Worm (Caenorhabditis elegans) whole organism, L2 larva: ENCODE data around the gene clc-6.
A peak's percentile ranks its signal among the peaks of the same experiment; 100 is the strongest.

Experiments used
- C34F6.9 ChIP-seq: fragments of 150-350 bp; optimal IDR thresholded peaks from 2 replicates; lab custom pipeline; 2014; ENCODE audit warnings: missing biosample characterization, missing genetic modification characterization
- F13H6.1 ChIP-seq: sonication (generic microtip); optimal IDR thresholded peaks from 2 replicates; lab custom pipeline; 2016; ENCODE audit warnings: missing genetic modification characterization, missing compliant biosample characterization
- R02D3.7 ChIP-seq: fragments of 150-350 bp; optimal IDR thresholded peaks from 2 replicates; lab custom pipeline; 2014; ENCODE audit warnings: missing biosample characterization, missing genetic modification characterization
- Y55F3AM.14 ChIP-seq: fragments of 200-800 bp; sonication (Bioruptor generic); optimal IDR thresholded peaks from 2 replicates; lab custom pipeline; 2018; ENCODE audit warnings: mild to moderate bottlenecking, missing genetic modification characterization, missing compliant biosample characterization
- alr-1 ChIP-seq: fragments of 150-350 bp; optimal IDR thresholded peaks from 2 replicates; lab custom pipeline; 2014; ENCODE audit warnings: missing biosample characterization, missing genetic modification characterization
- aly-2 ChIP-seq: fragments of 150-350 bp; optimal IDR thresholded peaks from 2 replicates; lab custom pipeline; 2014; ENCODE audit warnings: missing biosample characterization, missing genetic modification characterization
- blmp-1 ChIP-seq: sonication (generic microtip); optimal IDR thresholded peaks from 2 replicates; lab custom pipeline; 2017; ENCODE audit warnings: missing genetic modification characterization, mild to moderate bottlenecking, missing compliant biosample characterization, antibody characterized with exemption, moderate library complexity; ENCODE audit not compliant: insufficient read depth
- ceh-82 ChIP-seq: fragments of 150-350 bp; optimal IDR thresholded peaks from 2 replicates; lab custom pipeline; 2014; ENCODE audit warnings: missing biosample characterization, missing genetic modification characterization
- crh-2 ChIP-seq: sonication (generic microtip); optimal IDR thresholded peaks from 2 replicates; lab custom pipeline; 2017; ENCODE audit warnings: missing biosample characterization, missing genetic modification characterization
- elt-3 ChIP-seq: sonication (generic microtip); optimal IDR thresholded peaks from 2 replicates; lab custom pipeline; 2017; ENCODE audit warnings: missing biosample characterization, missing genetic modification characterization
- fos-1 ChIP-seq: fragments of 150-350 bp; optimal IDR thresholded peaks from 2 replicates; lab custom pipeline; 2014; ENCODE audit warnings: missing biosample characterization, missing genetic modification characterization
- gmeb-1 ChIP-seq: fragments of 150-350 bp; optimal IDR thresholded peaks from 2 replicates; lab custom pipeline; 2014; ENCODE audit warnings: missing biosample characterization, missing genetic modification characterization
- lin-11 ChIP-seq: fragments of 150-350 bp; sonication (generic microtip); optimal IDR thresholded peaks from 2 replicates; lab custom pipeline; 2014; ENCODE audit warnings: missing biosample characterization, missing genetic modification characterization, inconsistent platforms, mixed read lengths
- lin-13 ChIP-seq: fragments of 150-350 bp; optimal IDR thresholded peaks from 2 replicates; lab custom pipeline; 2014; ENCODE audit warnings: missing biosample characterization, missing genetic modification reagents, missing genetic modification characterization
- lin-39 ChIP-seq: fragments of 150-350 bp; optimal IDR thresholded peaks from 2 replicates; lab custom pipeline; 2014; ENCODE audit warnings: missing biosample characterization, missing genetic modification reagents, missing genetic modification characterization
- lsy-2 ChIP-seq, 2 experiments: fragments of 150-350 bp in 1 of 2; sonication (generic microtip) in 1 of 2; optimal IDR thresholded peaks; 2 replicates each; lab custom pipeline; 2014 to 2017; ENCODE audit warnings: missing biosample characterization in 2 of 2, missing genetic modification characterization in 2 of 2
- nhr-129 ChIP-seq: fragments of 150-350 bp; optimal IDR thresholded peaks from 2 replicates; lab custom pipeline; 2014; ENCODE audit warnings: missing biosample characterization, missing genetic modification characterization
- nhr-21 ChIP-seq: fragments of 150-350 bp; optimal IDR thresholded peaks from 2 replicates; lab custom pipeline; 2014; ENCODE audit warnings: missing biosample characterization, missing genetic modification characterization
- nhr-25 ChIP-seq: fragments of 150-350 bp; sonication (generic microtip); optimal IDR thresholded peaks from 3 replicates; lab custom pipeline; 2014; ENCODE audit warnings: missing biosample characterization, missing genetic modification characterization
- nhr-77 ChIP-seq: fragments of 150-350 bp; optimal IDR thresholded peaks from 2 replicates; lab custom pipeline; 2014; ENCODE audit warnings: missing biosample characterization, missing genetic modification characterization
- peb-1 ChIP-seq: fragments of 150-350 bp; optimal IDR thresholded peaks from 2 replicates; lab custom pipeline; 2014; ENCODE audit warnings: missing biosample characterization, missing genetic modification characterization
- sem-4 ChIP-seq: fragments of 150-350 bp; optimal IDR thresholded peaks from 2 replicates; lab custom pipeline; 2014; ENCODE audit warnings: missing biosample characterization, missing genetic modification reagents, missing genetic modification characterization
- skn-1 ChIP-seq: sonication (generic microtip); optimal IDR thresholded peaks from 2 replicates; lab custom pipeline; 2017; ENCODE audit warnings: missing biosample characterization, missing genetic modification characterization
- sma-3 ChIP-seq: sonication (generic microtip); optimal IDR thresholded peaks from 2 replicates; lab custom pipeline; 2016; ENCODE audit warnings: missing genetic modification reagents, missing genetic modification characterization, missing compliant biosample characterization
- sma-9 ChIP-seq, 2 experiments: fragments of 150-350 bp in 1 of 2; sonication (generic microtip) in 1 of 2; optimal IDR thresholded peaks; 2 replicates each; lab custom pipeline; 2014 to 2016; ENCODE audit warnings: missing genetic modification characterization in 2 of 2, mild to moderate bottlenecking in 1 of 2, missing biosample characterization in 1 of 2, missing compliant biosample characterization in 1 of 2, missing genetic modification reagents in 1 of 2, moderate library complexity in 1 of 2
- snpc-4 ChIP-seq: fragments of 150-350 bp; optimal IDR thresholded peaks from 2 replicates; lab custom pipeline; 2014; ENCODE audit warnings: missing biosample characterization, missing genetic modification characterization
- unc-39 ChIP-seq: fragments of 150-350 bp; optimal IDR thresholded peaks from 2 replicates; lab custom pipeline; 2014; ENCODE audit warnings: missing biosample characterization, missing genetic modification characterization
- unc-62 ChIP-seq: fragments of 150-350 bp; optimal IDR thresholded peaks from 2 replicates; lab custom pipeline; 2014; ENCODE audit warnings: missing biosample characterization, missing genetic modification reagents, missing genetic modification characterization
- ztf-11 ChIP-seq: sonication (generic microtip); optimal IDR thresholded peaks from 2 replicates; lab custom pipeline; 2017; ENCODE audit warnings: missing biosample characterization, missing genetic modification characterization
- ztf-4 ChIP-seq: fragments of 150-350 bp; optimal IDR thresholded peaks from 2 replicates; lab custom pipeline; 2014; ENCODE audit warnings: missing biosample characterization, missing genetic modification characterization

The clc-6 gene

DNA sequence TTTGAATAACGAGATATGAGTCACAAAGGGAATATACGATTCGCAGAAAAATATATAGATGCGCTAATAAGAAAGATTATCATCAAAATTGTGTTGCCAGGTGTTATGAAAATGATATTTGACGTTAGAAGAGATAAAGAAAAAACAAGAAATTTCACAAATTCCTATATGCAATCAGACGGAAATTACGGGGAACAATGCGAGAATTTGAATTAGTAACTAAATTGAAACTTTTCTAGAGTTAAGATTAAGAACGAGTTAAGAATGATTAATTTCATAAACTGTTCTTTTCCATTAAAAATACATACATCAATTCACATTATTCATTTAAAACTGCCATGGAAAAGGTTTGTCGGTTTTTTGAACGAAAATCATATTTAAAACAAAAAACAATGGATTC, at the start of gene clc-6:
TSS of gene clc-6 (minus strand) at position 101 of the 400 bp plus-strand sequence.
- TF ChIP-seq ztf-11 (no peak), gmeb-1 (tag; lab: Kevin White, UChicago) (no peak), lin-11 (tag; lab: Kevin White, UChicago) (no peak), R02D3.7 (tag; lab: Kevin White, UChicago) (no peak), ceh-82 (tag; lab: Kevin White, UChicago) (no peak), sma-3 (GFP tag; lab: Kevin White, UChicago) (no peak)

DNA sequence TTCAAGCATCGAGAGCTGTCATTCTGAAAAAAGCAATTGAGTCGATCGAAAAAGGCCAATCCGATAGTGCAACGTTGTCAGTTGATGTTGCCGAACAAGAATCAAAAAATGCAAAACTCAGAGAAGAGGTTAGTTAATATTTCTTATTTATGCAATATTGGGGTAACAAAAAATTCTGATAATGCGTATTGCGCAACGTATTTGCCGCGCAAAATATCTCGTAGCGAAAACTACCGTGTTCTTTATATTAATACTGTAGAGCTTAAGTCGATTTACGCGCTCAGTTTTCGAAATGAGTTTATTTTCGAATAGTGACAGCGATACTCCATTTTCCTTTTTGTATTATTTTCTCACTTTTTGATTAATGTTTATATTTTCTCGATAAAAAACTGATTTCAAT, 49.0 kb upstream of the clc-6 start:
- TF ChIP-seq unc-39 (no peak), skn-1 (tag; lab: Kevin White, UChicago) (no peak), lsy-2 (tag; optimal IDR thresholded peaks at IDR 0.05; lab: Kevin White, UChicago) (no peak), lin-39 (tag; lab: Kevin White, UChicago) (no peak), nhr-21 (tag; lab: Kevin White, UChicago) (no peak), sem-4 (no peak), sma-3 (GFP tag; lab: Kevin White, UChicago) (no peak), blmp-1 (tag; lab: Kevin White, UChicago) (no peak), nhr-77 (tag; lab: Kevin White, UChicago) (no peak), elt-3 (tag; lab: Kevin White, UChicago) (no peak), aly-2 (no peak), ztf-4 (tag; lab: Kevin White, UChicago) (no peak), sma-9 (GFP tag; optimal IDR thresholded peaks at IDR 0.05; lab: Kevin White, UChicago) (no peak), sma-9 (tag; optimal IDR thresholded peaks at IDR 0.05; lab: Kevin White, UChicago) (no peak)

DNA sequence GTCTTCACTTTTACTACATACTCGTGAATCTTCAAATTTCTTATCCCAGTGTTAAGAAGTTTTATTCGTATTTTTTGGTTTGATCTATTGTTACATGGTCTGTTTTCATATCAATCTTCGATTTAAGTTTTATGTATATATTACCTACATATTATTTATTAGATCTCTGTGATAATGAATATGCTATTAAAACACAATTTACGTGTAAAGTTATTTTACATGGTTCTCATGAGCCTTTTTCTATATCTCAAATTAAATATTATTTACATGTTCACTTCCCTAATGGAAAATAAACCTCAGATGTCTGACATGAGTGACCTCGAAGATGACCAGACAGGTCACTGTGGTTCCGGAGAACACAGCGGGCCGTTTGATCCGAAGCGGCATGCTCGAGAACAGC, 48.5 kb upstream of the clc-6 start, which contains the start of gene mxl-1:
TSS of gene mxl-1 (plus strand) at position 301 of the 400 bp plus-strand sequence.
- no peak for TF ChIP-seq gmeb-1 (tag; lab: Kevin White, UChicago)
- no peak for TF ChIP-seq ceh-82 (tag; lab: Kevin White, UChicago)
- TF ChIP-seq sma-9 (GFP tag; optimal IDR thresholded peaks at IDR 0.05; lab: Kevin White, UChicago) = no peak
- TF ChIP-seq sma-9 (tag; optimal IDR thresholded peaks at IDR 0.05; lab: Kevin White, UChicago) = no peak
- no peak for TF ChIP-seq lin-11 (tag; lab: Kevin White, UChicago)
- TF ChIP-seq lsy-2 (tag; optimal IDR thresholded peaks at IDR 0.05; lab: Kevin White, UChicago) = no peak
- no peak for TF ChIP-seq crh-2 (tag; lab: Kevin White, UChicago)
- TF ChIP-seq peb-1 = no peak
- TF ChIP-seq aly-2 = no peak
- no peak for TF ChIP-seq lin-13
- no peak for TF ChIP-seq Y55F3AM.14

DNA sequence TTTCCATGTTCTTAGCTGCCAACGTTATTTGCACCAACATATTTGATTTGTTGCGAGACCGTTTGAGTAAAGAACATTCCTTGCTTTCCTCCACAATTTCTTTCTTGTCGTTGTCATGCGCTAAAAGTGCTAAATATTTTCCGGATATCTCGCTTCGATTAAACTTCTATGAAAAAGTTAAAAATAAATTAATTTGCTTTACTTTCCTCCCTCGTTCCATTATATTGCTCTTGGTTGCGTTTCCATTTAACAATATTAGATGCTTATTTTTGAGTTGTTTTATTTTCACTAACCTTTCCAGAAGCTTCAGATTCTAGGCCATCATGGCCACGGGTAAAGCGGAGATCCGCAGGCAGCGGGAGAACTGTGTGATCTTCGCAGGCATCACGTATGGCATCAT, 45.6 kb upstream of the clc-6 start, which contains the start of gene pgap-1:
TSS of gene pgap-1 (plus strand) at position 301 of the 400 bp plus-strand sequence.
- TF ChIP-seq skn-1 (tag; lab: Kevin White, UChicago) = no peak
- TF ChIP-seq peb-1 = no peak
- TF ChIP-seq crh-2 (tag; lab: Kevin White, UChicago) = no peak
- TF ChIP-seq alr-1 (tag; lab: Kevin White, UChicago) = no peak
- no peak for TF ChIP-seq unc-39

DNA sequence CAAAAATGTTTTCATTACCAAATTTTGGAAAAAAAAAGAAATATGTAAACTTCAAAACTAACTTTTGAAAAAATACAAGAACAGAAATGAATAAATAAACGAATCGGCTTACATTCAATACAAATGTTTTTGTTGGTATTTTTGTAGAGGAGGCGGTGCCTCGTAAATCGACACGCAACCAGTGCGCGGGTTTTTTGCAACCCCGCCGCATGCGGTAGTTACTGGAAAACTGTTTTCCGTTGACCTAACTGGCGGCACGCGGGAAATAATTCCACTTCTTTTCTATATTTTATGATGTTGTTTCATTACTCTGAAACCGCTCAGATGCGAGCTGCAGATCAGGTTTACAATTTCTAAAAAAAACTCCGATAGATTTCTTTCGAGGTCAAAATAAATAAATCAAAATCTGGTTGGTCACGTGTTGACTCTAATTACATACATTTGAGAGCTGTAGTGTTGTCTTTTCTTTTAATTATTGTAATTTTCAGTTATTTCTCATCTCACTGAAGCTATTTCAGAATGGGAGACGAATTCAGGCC, 43.2 kb upstream of the clc-6 start, which contains the start of the genes dvc-1 and ima-1:
TSS of gene dvc-1 (minus strand) at position 145 of the 539 bp plus-strand sequence.
TSS of gene ima-1 (plus strand) at position 489 of the 539 bp plus-strand sequence.
- TF ChIP-seq R02D3.7 (tag; lab: Kevin White, UChicago) (peak; percentile 89), C34F6.9 (tag; lab: Kevin White, UChicago) (peak; percentile 57), ceh-82 (tag; lab: Kevin White, UChicago) (peak; percentile 69), unc-62 (no peak), sma-3 (GFP tag; lab: Kevin White, UChicago) (peak; percentile 60), crh-2 (tag; lab: Kevin White, UChicago) (peak; percentile 66), aly-2 (no peak), nhr-21 (tag; lab: Kevin White, UChicago) (peak; percentile 7), lsy-2 (tag; optimal IDR thresholded peaks at IDR 0.05; lab: Kevin White, UChicago) (peak; percentile 25 to 73), elt-3 (tag; lab: Kevin White, UChicago) (no peak), snpc-4 (tag; lab: Kevin White, UChicago) (no peak), nhr-25 (tag; lab: Kevin White, UChicago) (peak; percentile 64), gmeb-1 (tag; lab: Kevin White, UChicago) (peak; percentile 69), fos-1 (peak; percentile 2), lin-11 (tag; lab: Kevin White, UChicago) (peak; percentile 62), sma-9 (GFP tag; optimal IDR thresholded peaks at IDR 0.05; lab: Kevin White, UChicago) (peak; percentile 32), sma-9 (tag; optimal IDR thresholded peaks at IDR 0.05; lab: Kevin White, UChicago) (no peak), nhr-129 (peak; percentile 65), blmp-1 (tag; lab: Kevin White, UChicago) (no peak), F13H6.1 (tag; lab: Kevin White, UChicago) (peak; percentile 59)
- TF ChIP-seq, all 48 proteins: peak for 14
